Fruit fly (Drosophila melanogaster) whole organism, embryonic: ENCODE results near the gene CG33268.
A peak's percentile ranks its signal among the peaks of the same experiment; 100 is the strongest.

Source experiments
- Abd-B ChIP-seq: fragments of 200-800 bp; sonication (Bioruptor generic); optimal IDR thresholded peaks from 2 replicates; lab custom pipeline; 2018; ENCODE audit warnings: missing biosample characterization, mild to moderate bottlenecking, missing genetic modification characterization, moderate library complexity
- Atf6 ChIP-seq: fragments of 200-800 bp; sonication (Bioruptor generic); IDR thresholded peaks from 2 replicates; pipeline ENCODE4 v1.3.6; 2022; ENCODE audit warnings: missing biosample characterization, missing genetic modification characterization
- B-H2 ChIP-seq: fragments of 200-800 bp; sonication (Bioruptor generic); optimal IDR thresholded peaks from 2 replicates; lab custom pipeline; 2018; ENCODE audit warnings: missing biosample characterization, mild to moderate bottlenecking, missing genetic modification characterization
- BEAF-32 ChIP-seq: fragments of 200-800 bp; sonication (Bioruptor generic); optimal IDR thresholded peaks from 3 replicates; lab custom pipeline; 2017; ENCODE audit warnings: missing biosample characterization, missing genetic modification characterization, mild to moderate bottlenecking, moderate library complexity, missing genetic modification reagents
- C15 ChIP-seq: fragments of 200-800 bp; sonication (Bioruptor generic); IDR thresholded peaks from 3 replicates; pipeline ENCODE4 v1.3.6; 2022; ENCODE audit warnings: missing biosample characterization, missing genetic modification characterization
- CG1024 ChIP-seq: fragments of 200-800 bp; sonication (Bioruptor generic); IDR thresholded peaks from 2 replicates; pipeline ENCODE4 v1.3.6; 2022; ENCODE audit warnings: missing biosample characterization, missing genetic modification characterization
- CG10321 ChIP-seq: fragments of 200-800 bp; sonication (Bioruptor generic); IDR thresholded peaks from 2 replicates; pipeline ENCODE4 v1.3.6; 2022; ENCODE audit warnings: missing biosample characterization, missing genetic modification characterization
- CG15514 ChIP-seq: fragments of 200-800 bp; sonication (Bioruptor generic); optimal IDR thresholded peaks from 3 replicates; lab custom pipeline; 2017; ENCODE audit warnings: missing biosample characterization, missing genetic modification characterization, mild to moderate bottlenecking, moderate library complexity, missing genetic modification reagents
- CG16779 ChIP-seq: fragments of 200-800 bp; sonication (Bioruptor generic); IDR thresholded peaks from 2 replicates; pipeline ENCODE4 v1.3.6; 2022; ENCODE audit warnings: missing biosample characterization, missing genetic modification characterization
- CG17328 ChIP-seq: fragments of 200-800 bp; sonication (Bioruptor generic); IDR thresholded peaks from 2 replicates; pipeline ENCODE4 v1.3.6; 2022; ENCODE audit warnings: missing biosample characterization, missing genetic modification characterization
- CG17568 ChIP-seq: fragments of 200-800 bp; sonication (Bioruptor generic); optimal IDR thresholded peaks from 2 replicates; lab custom pipeline; 2018; ENCODE audit warnings: missing biosample characterization, mild to moderate bottlenecking, missing genetic modification characterization, moderate library complexity
- CG17912 ChIP-seq: fragments of 200-800 bp; sonication (Bioruptor generic); optimal IDR thresholded peaks from 2 replicates; lab custom pipeline; 2018; ENCODE audit warnings: missing biosample characterization, mild to moderate bottlenecking, missing genetic modification characterization
- CG2116 ChIP-seq: fragments of 200-800 bp; sonication (Bioruptor generic); optimal IDR thresholded peaks from 3 replicates; lab custom pipeline; 2018; ENCODE audit warnings: missing biosample characterization, mild to moderate bottlenecking, missing genetic modification characterization
- CG43689 ChIP-seq: fragments of 200-800 bp; sonication (Bioruptor generic); IDR thresholded peaks from 2 replicates; pipeline ENCODE4 v1.3.6; 2022; ENCODE audit warnings: missing biosample characterization, missing genetic modification characterization
- CG4820 ChIP-seq: fragments of 200-800 bp; sonication (Bioruptor generic); optimal IDR thresholded peaks from 3 replicates; lab custom pipeline; 2016; ENCODE audit warnings: missing biosample characterization, missing genetic modification characterization
- CG5180 ChIP-seq: fragments of 200-800 bp; sonication (Bioruptor generic); optimal IDR thresholded peaks from 3 replicates; lab custom pipeline; 2017; ENCODE audit warnings: missing biosample characterization, missing genetic modification characterization, mild to moderate bottlenecking, moderate library complexity, missing genetic modification reagents
- CG7839 ChIP-seq: fragments of 200-800 bp; sonication (Bioruptor generic); optimal IDR thresholded peaks from 3 replicates; lab custom pipeline; 2018; ENCODE audit warnings: missing biosample characterization, mild to moderate bottlenecking, missing genetic modification characterization, moderate library complexity
- CG7987 ChIP-seq: fragments of 200-800 bp; sonication (Bioruptor generic); optimal IDR thresholded peaks from 2 replicates; lab custom pipeline; 2018; ENCODE audit warnings: missing biosample characterization, mild to moderate bottlenecking, missing genetic modification characterization, moderate library complexity
- CG8944 ChIP-seq: fragments of 200-800 bp; sonication (Bioruptor generic); optimal IDR thresholded peaks from 3 replicates; lab custom pipeline; 2016; ENCODE audit warnings: missing biosample characterization, missing genetic modification characterization
- CG9727 ChIP-seq: fragments of 200-800 bp; sonication (Bioruptor generic); optimal IDR thresholded peaks from 3 replicates; lab custom pipeline; 2017; ENCODE audit warnings: missing biosample characterization, mild to moderate bottlenecking, missing genetic modification characterization
- Dad ChIP-seq: fragments of 200-800 bp; sonication (Bioruptor generic); optimal IDR thresholded peaks from 3 replicates; lab custom pipeline; 2016; ENCODE audit warnings: missing biosample characterization, missing genetic modification characterization
- Doc2 ChIP-seq: fragments of 200-800 bp; sonication (Bioruptor generic); IDR thresholded peaks from 2 replicates; pipeline ENCODE4 v1.3.6; 2022; ENCODE audit warnings: missing biosample characterization, missing genetic modification characterization
- H15 ChIP-seq: fragments of 200-800 bp; sonication (Bioruptor generic); IDR thresholded peaks from 3 replicates; pipeline ENCODE4 v1.3.6; 2022; ENCODE audit warnings: missing biosample characterization, missing genetic modification characterization
- H2.0 ChIP-seq: fragments of 200-800 bp; sonication (Bioruptor generic); IDR thresholded peaks from 2 replicates; pipeline ENCODE4 v1.3.6; 2022; ENCODE audit warnings: missing biosample characterization, missing genetic modification characterization
- HLH4C ChIP-seq: fragments of 200-800 bp; sonication (Bioruptor generic); IDR thresholded peaks from 3 replicates; pipeline ENCODE4 v1.3.6; 2022; ENCODE audit warnings: missing biosample characterization, missing genetic modification characterization; ENCODE audit not compliant: partially characterized antibody
- HLHmδ ChIP-seq: fragments of 200-800 bp; sonication (Bioruptor generic); optimal IDR thresholded peaks from 2 replicates; lab custom pipeline; 2018; ENCODE audit warnings: missing biosample characterization, mild to moderate bottlenecking, missing genetic modification characterization, moderate library complexity
- MESR4 ChIP-seq: fragments of 200-800 bp; sonication (Bioruptor generic); optimal IDR thresholded peaks from 2 replicates; lab custom pipeline; 2018; ENCODE audit warnings: missing biosample characterization, mild to moderate bottlenecking, missing genetic modification characterization, moderate library complexity
- MTF-1 ChIP-seq: fragments of 200-800 bp; sonication (Bioruptor generic); optimal IDR thresholded peaks from 2 replicates; lab custom pipeline; 2018; ENCODE audit warnings: missing biosample characterization, mild to moderate bottlenecking, missing genetic modification characterization, borderline replicate concordance
- Mad ChIP-seq: fragments of 200-800 bp; sonication (Bioruptor generic); optimal IDR thresholded peaks from 2 replicates; lab custom pipeline; 2016; ENCODE audit warnings: missing biosample characterization, missing genetic modification characterization
- NfI ChIP-seq: fragments of 200-800 bp; sonication (Bioruptor generic); optimal IDR thresholded peaks from 3 replicates; lab custom pipeline; 2018; ENCODE audit warnings: missing biosample characterization, mild to moderate bottlenecking, missing genetic modification characterization, moderate library complexity
- Pdp1 ChIP-seq, 2 experiments: fragments of 200-800 bp; sonication (Bioruptor generic); optimal IDR thresholded peaks; 3 replicates each; lab custom pipeline; 2016; ENCODE audit warnings: missing biosample characterization in 2 of 2, missing genetic modification characterization in 2 of 2, mild to moderate bottlenecking in 1 of 2, moderate library complexity in 1 of 2
- Ravus ChIP-seq: fragments of 200-800 bp; sonication (Bioruptor generic); IDR thresholded peaks from 2 replicates; pipeline ENCODE4 v1.3.6; 2022; ENCODE audit warnings: missing biosample characterization, missing genetic modification characterization
- Scr ChIP-seq: fragments of 200-800 bp; sonication (Bioruptor generic); IDR thresholded peaks from 2 replicates; pipeline ENCODE4 v1.3.6; 2022; ENCODE audit warnings: missing biosample characterization, missing genetic modification characterization; ENCODE audit not compliant: partially characterized antibody
- abd-A ChIP-seq: fragments of 200-800 bp; sonication (Bioruptor generic); optimal IDR thresholded peaks from 3 replicates; lab custom pipeline; 2019; ENCODE audit warnings: missing biosample characterization, mild to moderate bottlenecking, missing genetic modification characterization, moderate library complexity
- chif ChIP-seq, 2 experiments: fragments of 200-800 bp; sonication (Bioruptor generic); optimal IDR thresholded peaks; 3 replicates each; lab custom pipeline; 2016; ENCODE audit warnings: missing biosample characterization in 2 of 2, missing genetic modification characterization in 2 of 2
- ci ChIP-seq: fragments of 200-800 bp; sonication (Bioruptor generic); IDR thresholded peaks from 3 replicates; pipeline ENCODE4 v1.3.6; 2022; ENCODE audit warnings: missing biosample characterization, missing genetic modification characterization
- gcm2 ChIP-seq: fragments of 200-800 bp; sonication (Bioruptor generic); optimal IDR thresholded peaks from 2 replicates; lab custom pipeline; 2016; ENCODE audit warnings: missing biosample characterization, missing genetic modification characterization
- grau ChIP-seq: fragments of 200-800 bp; optimal IDR thresholded peaks from 3 replicates; lab custom pipeline; 2019; ENCODE audit warnings: missing biosample characterization, mild to moderate bottlenecking, missing genetic modification characterization, moderate library complexity
- jigr1 ChIP-seq: fragments of 200-800 bp; sonication (Bioruptor generic); IDR thresholded peaks from 3 replicates; pipeline ENCODE4 v1.3.6; 2022; ENCODE audit warnings: missing biosample characterization, missing genetic modification characterization
- onecut ChIP-seq: fragments of 200-800 bp; sonication (Bioruptor generic); IDR thresholded peaks from 2 replicates; pipeline ENCODE4 v1.3.6; 2022; ENCODE audit warnings: missing biosample characterization, missing genetic modification characterization
- pb ChIP-seq: fragments of 200-800 bp; sonication (Bioruptor generic); optimal IDR thresholded peaks from 3 replicates; lab custom pipeline; 2016; ENCODE audit warnings: missing biosample characterization, missing genetic modification characterization
- salm ChIP-seq: fragments of 200-800 bp; sonication (Bioruptor generic); optimal IDR thresholded peaks from 2 replicates; lab custom pipeline; 2018; ENCODE audit warnings: missing biosample characterization, mild to moderate bottlenecking, missing genetic modification characterization
- shn ChIP-seq: fragments of 200-800 bp; sonication (Bioruptor generic); optimal IDR thresholded peaks from 3 replicates; lab custom pipeline; 2016; ENCODE audit warnings: missing biosample characterization, missing genetic modification characterization
- slbo ChIP-seq: fragments of 200-800 bp; sonication (Bioruptor generic); IDR thresholded peaks from 2 replicates; pipeline ENCODE4 v1.3.6; 2022; ENCODE audit warnings: missing biosample characterization, missing genetic modification characterization
- sna ChIP-seq: fragments of 200-800 bp; sonication (Bioruptor generic); IDR thresholded peaks from 2 replicates; pipeline ENCODE4 v1.3.6; 2022; ENCODE audit warnings: missing biosample characterization, missing genetic modification characterization; ENCODE audit not compliant: partially characterized antibody
- stwl ChIP-seq: fragments of 200-800 bp; sonication (Bioruptor generic); optimal IDR thresholded peaks from 3 replicates; lab custom pipeline; 2018; ENCODE audit warnings: missing biosample characterization, mild to moderate bottlenecking, missing genetic modification characterization, moderate library complexity
- tna ChIP-seq: fragments of 200-800 bp; sonication (Bioruptor generic); IDR thresholded peaks from 2 replicates; pipeline ENCODE4 v1.3.6; 2022; ENCODE audit warnings: missing biosample characterization, missing genetic modification characterization; ENCODE audit not compliant: partially characterized antibody
- ttk ChIP-seq: fragments of 200-800 bp; sonication (Bioruptor generic); IDR thresholded peaks from 2 replicates; pipeline ENCODE4 v2.1.2; 2022; ENCODE audit warnings: missing biosample characterization, missing genetic modification characterization
- wdn ChIP-seq: fragments of 200-800 bp; sonication (Bioruptor generic); IDR thresholded peaks from 2 replicates; pipeline ENCODE4 v1.3.6; 2022; ENCODE audit warnings: missing biosample characterization, missing genetic modification characterization
- yki ChIP-seq: fragments of >200 bp; optimal IDR thresholded peaks from 3 replicates; lab custom pipeline; 2018

CG33268 gene

dm6 chr3L:11550359-11551056 is 40.5 kb downstream of the CG33268 start (continued):
- TF ChIP-seq slbo (GFP tag; lab: Robert Waterston, UW) (peak; percentile 44; the same call in 1 of the 2 replicates), chif (GFP tag; optimal IDR thresholded peaks at IDR 0.05; lab: Kevin White, UChicago) (no peak), CG15514 (peak; percentile 41), yki (lab: Kevin White, UChicago) (no peak), jigr1 (GFP tag; lab: Robert Waterston, UW) (no peak), Mad (GFP tag; lab: Kevin White, UChicago) (no peak), CG10321 (no peak), salm (tag; lab: Kevin White, UChicago) (no peak), CG17328 (GFP tag; lab: Robert Waterston, UW) (no peak), MTF-1 (no peak), Atf6 (GFP tag; lab: Robert Waterston, UW) (no peak), CG4820 (no peak), Ravus (GFP tag; lab: Robert Waterston, UW) (no peak), wdn (GFP tag; lab: Robert Waterston, UW) (no peak), H15 (GFP tag; lab: Robert Waterston, UW) (no peak), grau (tag; lab: Kevin White, UChicago) (no peak), CG7987 (no peak), abd-A (peak; percentile 85), H2.0 (GFP tag; lab: Robert Waterston, UW) (no peak), stwl (tag; lab: Kevin White, UChicago) (no peak), CG17912 (GFP tag; lab: Kevin White, UChicago) (no peak), pb (GFP tag; lab: Kevin White, UChicago) (no peak), ttk (GFP tag; lab: Robert Waterston, UW) (no peak), CG5180 (GFP tag; lab: Kevin White, UChicago) (no peak), CG43689 (no peak), BEAF-32 (GFP tag; lab: Kevin White, UChicago) (no peak), shn (GFP tag; lab: Kevin White, UChicago) (no peak), Abd-B (GFP tag; lab: Kevin White, UChicago) (no peak), Dad (GFP tag; lab: Kevin White, UChicago) (no peak), Scr (GFP tag; lab: Robert Waterston, UW) (no peak), ci (no peak), CG1024 (GFP tag; lab: Robert Waterston, UW) (no peak), CG17568 (GFP tag; lab: Kevin White, UChicago) (no peak), Pdp1 (GFP tag; optimal IDR thresholded peaks at IDR 0.05; lab: Kevin White, UChicago) (no peak), gcm2 (GFP tag; lab: Kevin White, UChicago) (no peak), C15 (GFP tag; lab: Robert Waterston, UW) (no peak), onecut (no peak), MESR4 (GFP tag; lab: Kevin White, UChicago) (no peak), CG8944 (GFP tag; lab: Kevin White, UChicago) (no peak), B-H2 (no peak), NfI (GFP tag; lab: Kevin White, UChicago) (no peak), HLHmδ (GFP tag; lab: Kevin White, UChicago) (no peak), CG2116 (GFP tag; lab: Kevin White, UChicago) (no peak), sna (GFP tag; lab: Robert Waterston, UW) (no peak), CG16779 (GFP tag; lab: Robert Waterston, UW) (no peak), CG9727 (GFP tag; lab: Kevin White, UChicago) (no peak), tna (GFP tag; lab: Robert Waterston, UW) (no peak), HLH4C (GFP tag; lab: Robert Waterston, UW) (no peak), Doc2 (GFP tag; lab: Robert Waterston, UW) (no peak), CG7839 (tag; lab: Kevin White, UChicago) (no peak)
